Fruit fly (Drosophila melanogaster) Kc167 (cell line): ENCODE measurements around the gene Spg7.

Experiments
- Myc ChIP-seq: fragments of >200 bp; optimal IDR thresholded peaks from 2 replicates; lab custom pipeline; 2017; ENCODE audit warnings: missing external identifiers
- Sin3A ChIP-seq: fragments of >200 bp; optimal IDR thresholded peaks from 2 replicates; lab custom pipeline; 2018; ENCODE audit warnings: missing external identifiers
- h ChIP-seq: fragments of >200 bp; optimal IDR thresholded peaks from 3 replicates; lab custom pipeline; 2018; ENCODE audit warnings: missing external identifiers
- insv ChIP-seq: fragments of >200 bp; optimal IDR thresholded peaks from 3 replicates; lab custom pipeline; 2018; ENCODE audit warnings: missing external identifiers
- psq ChIP-seq: fragments of >200 bp; optimal IDR thresholded peaks from 2 replicates; lab custom pipeline; 2017; ENCODE audit warnings: missing external identifiers
- ttk ChIP-seq: sonication (Bioruptor generic); optimal IDR thresholded peaks from 2 replicates; lab custom pipeline; 2017; ENCODE audit warnings: missing external identifiers

Spg7 gene

DNA sequence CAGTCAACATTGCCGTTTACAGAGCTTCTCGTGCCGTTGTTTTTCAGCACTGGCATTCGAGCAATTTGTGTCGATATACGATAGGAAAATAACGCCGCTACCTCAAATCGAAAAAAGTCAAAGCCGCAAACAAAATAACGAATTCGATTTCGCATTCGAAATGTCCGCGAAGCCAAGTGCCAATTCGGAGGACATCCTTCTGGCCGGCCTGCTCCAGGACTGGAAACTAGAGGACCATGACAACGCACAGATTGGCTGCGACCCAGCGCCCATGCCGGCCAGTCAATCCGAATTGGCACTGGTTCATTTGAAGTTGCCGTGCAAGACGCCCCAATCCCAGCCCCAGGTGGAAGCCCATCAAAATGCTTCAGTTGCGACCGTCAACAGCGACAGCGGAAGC lies 16.7 kb upstream of the Spg7 start:
- no peak for TF ChIP-seq ttk
- TF ChIP-seq h (lab: Kevin White, UChicago): no peak
- no peak for TF ChIP-seq Sin3A (lab: Kevin White, UChicago)
- TF ChIP-seq insv (lab: Kevin White, UChicago): no peak
- TF ChIP-seq Myc (lab: Kevin White, UChicago): no peak
- no peak for TF ChIP-seq psq

DNA sequence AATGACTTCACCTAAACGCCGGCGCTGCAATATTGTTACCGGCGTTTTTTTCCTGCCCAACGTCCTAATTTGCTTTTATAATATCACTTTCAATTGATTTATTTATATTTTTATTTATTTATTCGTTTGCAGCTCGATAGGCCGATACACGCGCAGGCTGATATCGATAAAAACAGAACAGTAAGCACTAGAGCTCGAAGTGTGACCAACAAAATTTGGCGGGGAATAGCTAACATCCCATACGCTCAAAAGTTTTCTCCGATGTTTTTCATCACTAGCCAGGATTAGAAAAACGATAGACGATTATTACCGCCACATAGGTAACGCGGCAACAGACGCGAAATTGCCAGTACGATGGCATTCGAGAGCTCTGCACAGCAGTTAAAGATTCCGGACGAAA lies 15.8 kb upstream of the Spg7 start, which contains the start of the genes CG2685 and CG2694:
TSS of gene CG2685 (minus strand) at position 185 of the 400 bp plus-strand sequence.
TSS of gene CG2694 (plus strand) at position 304 of the 400 bp plus-strand sequence.
- TF ChIP-seq Sin3A (lab: Kevin White, UChicago): no peak
- TF ChIP-seq Myc (lab: Kevin White, UChicago): no peak
- no peak for TF ChIP-seq ttk
- TF ChIP-seq h (lab: Kevin White, UChicago): no peak
- TF ChIP-seq insv (lab: Kevin White, UChicago): no peak
- no peak for TF ChIP-seq psq

DNA sequence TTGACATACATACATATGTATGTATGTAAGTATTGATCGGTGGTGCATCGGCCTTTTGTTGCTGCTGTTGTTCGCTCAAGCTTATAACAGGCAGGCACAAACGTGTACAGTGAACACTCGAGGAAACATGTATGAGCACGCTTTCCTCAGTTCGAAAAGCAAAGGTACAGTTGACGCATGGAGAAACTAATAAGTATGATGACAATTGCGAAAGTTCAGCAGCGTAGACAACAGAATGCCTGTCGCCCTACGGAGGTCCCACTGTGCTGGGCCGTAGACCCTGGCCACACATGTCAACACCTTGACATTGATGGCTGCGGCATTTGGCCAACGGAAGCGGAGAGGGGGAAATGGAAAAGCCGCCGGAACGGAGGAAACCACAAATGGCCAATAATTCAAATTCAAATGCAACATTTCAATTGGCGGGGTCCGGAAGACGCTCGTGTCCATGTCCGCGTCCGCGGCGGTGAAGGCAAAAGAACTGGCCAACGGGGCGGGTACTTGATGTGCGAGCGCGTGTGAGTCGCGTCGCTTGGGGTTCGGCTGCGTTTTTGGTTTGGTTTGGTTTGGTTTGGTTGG lies 10.2 kb upstream of the Spg7 start, which contains the start of gene CG2681:
TSS of gene CG2681 (plus strand) at position 529 of the 579 bp plus-strand sequence.
- TF ChIP-seq Sin3A (lab: Kevin White, UChicago) (no peak), h (lab: Kevin White, UChicago) (no peak), insv (lab: Kevin White, UChicago) (no peak), Myc (lab: Kevin White, UChicago) (no peak), ttk (no peak), psq (no peak)

DNA sequence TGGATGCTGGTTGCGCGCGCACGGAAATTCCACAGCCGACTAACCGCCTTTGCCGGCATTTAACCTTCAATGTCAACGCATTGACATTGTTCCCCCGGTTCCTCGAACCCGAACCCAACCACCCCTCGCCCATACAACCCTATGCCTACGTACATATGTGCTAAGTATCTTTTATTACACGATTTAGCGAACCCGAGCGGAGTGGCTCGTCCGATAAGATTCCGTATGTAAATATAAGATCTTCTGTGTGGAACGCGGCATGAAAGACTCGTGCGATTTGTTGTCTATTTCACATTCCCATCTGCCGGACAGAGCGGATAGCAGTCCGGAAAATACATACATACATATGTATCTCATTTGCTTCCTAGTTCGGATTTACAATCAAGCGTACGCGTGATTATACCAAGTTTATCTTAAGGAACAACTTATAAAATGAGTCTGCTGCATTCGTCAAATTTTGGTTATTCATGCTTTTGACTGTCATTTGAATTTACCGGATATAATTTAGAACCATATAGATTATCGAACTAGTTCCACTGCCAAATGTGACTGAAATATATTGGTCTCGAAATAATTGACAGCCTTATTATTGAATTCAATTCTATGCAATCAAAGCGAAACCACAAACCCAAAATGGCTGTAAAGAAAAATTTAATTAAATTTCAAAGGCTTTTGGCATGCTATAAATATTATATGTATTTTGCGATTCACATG lies 9.5 kb upstream of the Spg7 start, which contains the start of gene CG2680:
TSS of gene CG2680 (minus strand) at position 51 of the 714 bp plus-strand sequence.
- TF ChIP-seq psq (no peak), Sin3A (lab: Kevin White, UChicago) (no peak), ttk (no peak), h (lab: Kevin White, UChicago) (no peak), insv (lab: Kevin White, UChicago) (no peak), Myc (lab: Kevin White, UChicago) (no peak)

- TF ChIP-seq Sin3A (lab: Kevin White, UChicago): no peak
- no peak for TF ChIP-seq Myc (lab: Kevin White, UChicago)
- no peak for TF ChIP-seq ttk
- no peak for TF ChIP-seq psq
- no peak for TF ChIP-seq insv (lab: Kevin White, UChicago)
- TF ChIP-seq h (lab: Kevin White, UChicago): no peak
Observed at dm6 chrX:2704134-2704773, 6.2 kb upstream of the Spg7 start, which contains the start of gene eIF2Bbeta. Gene eIF2Bbeta, plus strand, starts transcription at chrX:2704571.

- TF ChIP-seq insv (lab: Kevin White, UChicago) (no peak), h (lab: Kevin White, UChicago) (no peak), Sin3A (lab: Kevin White, UChicago) (no peak), ttk (no peak), psq (no peak), Myc (lab: Kevin White, UChicago) (no peak)
Observed at dm6 chrX:2703693-2704092, 5.7 kb upstream of the Spg7 start, which contains the start of gene Ugalt. Gene Ugalt, minus strand, starts transcription at chrX:2703852.

DNA sequence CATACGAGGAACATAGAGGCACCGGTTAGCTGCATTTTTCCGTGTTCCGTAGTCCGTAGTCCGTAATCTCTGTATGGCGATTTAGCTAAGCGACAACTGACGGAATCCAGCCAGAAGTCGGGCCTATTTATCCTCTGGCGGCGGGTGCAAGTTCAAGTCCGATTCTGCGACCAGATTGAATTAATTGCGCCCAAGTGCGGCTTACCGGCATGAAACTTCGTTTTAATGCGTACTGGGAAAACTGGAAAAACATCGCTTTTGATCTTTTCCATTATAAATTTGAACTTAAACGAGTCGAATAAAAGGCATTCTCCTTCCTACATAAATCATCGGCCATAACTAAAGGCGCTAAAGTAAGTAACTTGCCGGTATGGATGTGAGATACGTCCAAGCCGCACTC lies 4.2 kb downstream of the Spg7 start, which contains the start of gene dyw:
TSS of gene dyw (minus strand) at position 101 of the 400 bp plus-strand sequence.
- TF ChIP-seq h (lab: Kevin White, UChicago) (no peak), Myc (lab: Kevin White, UChicago) (no peak), ttk (no peak), Sin3A (lab: Kevin White, UChicago) (no peak), psq (no peak), insv (lab: Kevin White, UChicago) (no peak)

DNA sequence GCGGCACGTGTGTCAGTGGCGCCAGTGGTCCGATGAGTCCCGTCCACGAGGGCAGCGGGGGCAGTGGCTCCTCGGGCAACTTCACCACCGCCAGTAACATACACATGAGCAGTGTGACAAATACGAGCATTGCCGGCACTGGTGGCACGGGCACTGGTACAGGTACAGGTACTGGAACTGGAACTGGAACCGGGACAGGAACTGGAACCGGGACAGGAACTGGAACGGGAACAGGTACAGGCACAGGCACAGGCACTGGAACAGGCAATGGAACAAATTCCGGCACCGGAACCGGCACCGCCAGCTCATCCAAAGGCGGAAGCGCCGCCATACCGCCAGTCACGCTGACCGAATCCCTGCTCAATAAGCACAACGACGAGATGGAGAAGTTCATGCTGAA lies 7.6 kb downstream of the Spg7 start:
- no peak for TF ChIP-seq Sin3A (lab: Kevin White, UChicago)
- TF ChIP-seq insv (lab: Kevin White, UChicago): no peak
- TF ChIP-seq h (lab: Kevin White, UChicago): no peak
- TF ChIP-seq Myc (lab: Kevin White, UChicago): no peak
- no peak for TF ChIP-seq ttk
- no peak for TF ChIP-seq psq

DNA sequence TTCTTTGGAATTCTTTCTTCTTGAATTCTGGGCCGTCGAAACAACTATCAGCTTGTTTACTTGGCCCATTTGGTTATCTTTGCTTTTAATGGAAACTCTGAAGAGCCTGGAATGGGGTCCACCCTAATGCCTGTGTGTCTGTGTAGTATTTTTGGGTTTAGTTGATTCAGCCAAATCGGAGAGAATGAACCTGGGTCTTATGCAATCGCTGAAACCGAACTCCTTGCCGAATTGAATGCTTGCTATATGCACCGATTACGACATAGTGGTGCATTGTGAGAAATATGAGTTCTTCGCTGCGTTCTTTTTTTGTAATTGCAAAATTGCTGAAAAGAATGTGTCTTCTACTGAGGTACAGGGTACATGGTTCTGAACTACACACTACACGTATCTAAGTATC lies 11.1 kb downstream of the Spg7 start:
- TF ChIP-seq Sin3A (lab: Kevin White, UChicago) (no peak), ttk (no peak), psq (no peak), insv (lab: Kevin White, UChicago) (no peak), h (lab: Kevin White, UChicago) (no peak), Myc (lab: Kevin White, UChicago) (no peak)

DNA sequence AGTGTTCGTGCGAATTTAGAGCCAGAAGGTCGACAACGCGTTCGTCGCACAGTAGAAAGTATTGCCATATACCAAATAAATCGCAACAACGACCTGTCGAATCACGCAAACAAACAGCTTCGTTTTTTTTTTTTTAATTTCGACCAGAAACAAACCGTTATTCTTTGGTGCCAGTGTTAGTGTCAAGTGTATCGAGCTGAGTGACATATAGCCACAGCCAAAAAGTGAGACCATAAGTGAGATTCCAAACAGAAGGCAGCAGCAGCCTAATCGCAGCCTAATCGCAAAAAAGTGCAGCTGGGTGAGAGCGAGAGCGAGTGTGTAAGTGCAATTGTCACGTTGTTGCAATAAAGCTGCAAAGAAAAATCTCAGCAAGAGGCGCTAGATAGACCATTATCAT lies 12.4 kb downstream of the Spg7 start, which contains the start of gene per:
TSS of gene per (plus strand) at position 1 of the 400 bp plus-strand sequence.
- TF ChIP-seq Sin3A (lab: Kevin White, UChicago) (no peak), psq (no peak), h (lab: Kevin White, UChicago) (no peak), ttk (no peak), insv (lab: Kevin White, UChicago) (no peak), Myc (lab: Kevin White, UChicago) (no peak)

DNA sequence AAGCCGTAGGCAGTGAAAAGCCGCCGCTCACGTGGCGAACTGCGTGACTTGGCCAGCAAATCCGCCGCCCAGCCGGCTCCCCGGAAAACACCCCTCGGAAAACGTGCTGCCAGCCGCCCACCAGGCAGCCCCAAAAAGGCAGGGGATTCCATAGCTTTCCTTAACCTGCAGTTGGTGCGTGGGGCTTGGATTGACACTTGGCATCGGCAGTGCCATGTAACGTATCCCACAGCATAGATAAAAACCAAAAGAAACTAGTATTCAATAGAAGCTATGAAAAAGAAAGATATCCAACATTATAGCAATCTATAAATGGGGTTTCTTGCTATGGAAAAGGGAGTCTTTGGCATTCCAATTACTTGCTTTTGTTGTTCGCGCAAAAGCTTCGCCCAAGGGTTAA lies 13.0 kb downstream of the Spg7 start:
- TF ChIP-seq ttk (no peak), psq (no peak), insv (lab: Kevin White, UChicago) (no peak), h (lab: Kevin White, UChicago) (no peak), Sin3A (lab: Kevin White, UChicago) (no peak), Myc (lab: Kevin White, UChicago) (no peak)
